Worm (Caenorhabditis elegans): ENCODE data around the gene F59B2.12.

DNA sequence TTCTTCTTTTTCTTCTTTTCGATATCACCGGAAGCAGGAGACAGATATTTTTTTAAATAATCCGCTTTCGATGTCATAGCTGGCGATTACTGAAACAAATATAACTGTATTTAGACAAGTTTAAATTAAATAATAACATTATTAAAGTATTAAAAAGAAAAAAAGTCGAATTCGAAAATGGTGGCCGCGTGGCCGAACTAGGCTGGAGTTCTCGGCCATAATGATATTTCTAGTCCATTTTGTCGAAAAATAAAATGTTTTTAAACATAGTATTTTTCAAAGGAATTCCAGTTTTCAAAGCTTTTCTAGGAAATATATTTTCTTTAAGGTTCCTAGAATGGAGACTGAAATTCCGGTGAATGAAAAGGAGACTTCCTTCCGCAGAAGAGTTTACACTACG, 49.8 kb upstream of the F59B2.12 start, which contains the start of the genes bud-13 and rpap-2:
- TF ChIP-seq elt-3 (tag; optimal IDR thresholded peaks at IDR 0.05) = no peak
- no peak for TF ChIP-seq fkh-8 (tag; optimal IDR thresholded peaks at IDR 0.05)
- TF ChIP-seq sptf-1 (tag; optimal IDR thresholded peaks at IDR 0.05) = no peak
